Fruit fly (Drosophila melanogaster): ENCODE data around the gene CG14739.

The CG14739 gene

DNA sequence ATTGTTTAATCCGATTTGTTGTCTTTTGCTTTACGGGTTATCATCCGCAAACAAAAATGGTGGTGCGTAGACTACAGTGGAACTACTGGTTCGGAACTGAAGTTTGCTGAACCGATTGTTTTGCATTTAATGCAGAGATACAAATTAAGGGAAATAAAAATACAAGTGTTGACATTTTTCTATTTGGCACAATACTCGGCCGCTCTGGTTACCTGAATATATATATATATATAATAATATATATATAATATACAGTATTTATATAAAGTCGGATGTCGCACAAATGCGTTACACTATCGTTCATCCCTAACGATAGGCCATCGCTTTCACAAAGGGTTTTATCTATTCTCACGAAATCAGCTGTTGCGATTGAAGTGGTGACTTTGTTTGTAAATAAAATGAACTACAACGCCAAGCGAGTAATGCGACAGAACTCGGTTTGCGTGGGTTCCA is 32.2 kb downstream of the CG14739 start, which contains the start of the genes DCAF12 and Spt3:
Gene DCAF12 (minus strand): TSS at position 204 of the 453 bp plus-strand sequence.
Gene Spt3 (plus strand): TSS at position 329 of the 453 bp plus-strand sequence.
- no peak for TF ChIP-seq pan (optimal IDR thresholded peaks at IDR 0.05)
- no peak for TF ChIP-seq pan (GFP tag; optimal IDR thresholded peaks at IDR 0.05 in 1 of 2, IDR thresholded peaks at IDR 0.05 in 1 of 2)
- TF ChIP-seq CG11093 (GFP tag; IDR thresholded peaks at IDR 0.05), result no peak; the same call in 2 of the 3 replicates
- peak; percentile 60 for TF ChIP-seq CG12659 (GFP tag; optimal IDR thresholded peaks at IDR 0.05)
- 0 out of 3 replicates have a peak, but pooled peaks have one; percentile 30 for TF ChIP-seq CG11456 (GFP tag; IDR thresholded peaks at IDR 0.05)
- peak; percentile 81 for TF ChIP-seq nmo (GFP tag; optimal IDR thresholded peaks at IDR 0.05)
- TF ChIP-seq Dek (tag; optimal IDR thresholded peaks at IDR 0.05), result peak; percentile 55
- TF ChIP-seq CG17361 (GFP tag; IDR thresholded peaks at IDR 0.05), result no peak; the same call in 1 of the 3 replicates
- TF ChIP-seq gem (tag; optimal IDR thresholded peaks at IDR 0.05), result peak; percentile 81
- TF ChIP-seq CG18619 (GFP tag; optimal IDR thresholded peaks at IDR 0.05), result no peak
- TF ChIP-seq crc (GFP tag; optimal IDR thresholded peaks at IDR 0.05), result no peak
- peak; percentile 29 for TF ChIP-seq CG18764 (GFP tag; optimal IDR thresholded peaks at IDR 0.05)
- TF ChIP-seq jumu (GFP tag; optimal IDR thresholded peaks at IDR 0.05), result no peak
- no peak for TF ChIP-seq ash1 (GFP tag; optimal IDR thresholded peaks at IDR 0.05)
- TF ChIP-seq Mrtf (GFP tag; IDR thresholded peaks at IDR 0.05), result 0 out of 3 replicates have a peak, but pooled peaks have one; percentile 26
- no peak for TF ChIP-seq CG3163 (GFP tag; optimal IDR thresholded peaks at IDR 0.05)
- no peak for TF ChIP-seq CG8944 (GFP tag; optimal IDR thresholded peaks at IDR 0.05)
- TF ChIP-seq CG7745 (tag; optimal IDR thresholded peaks at IDR 0.05), result no peak
- TF ChIP-seq CG17359 (tag; optimal IDR thresholded peaks at IDR 0.05), result no peak
- TF ChIP-seq GATAe (GFP tag; conservative IDR thresholded peaks at IDR 0.05), result no peak
- TF ChIP-seq CG9215 (GFP tag; IDR thresholded peaks at IDR 0.05), result peak; percentile 69
- TF ChIP-seq shn (GFP tag; optimal IDR thresholded peaks at IDR 0.05), result no peak
- no peak for TF ChIP-seq chm (GFP tag; IDR thresholded peaks at IDR 0.05)
- TF ChIP-seq repo (GFP tag; optimal IDR thresholded peaks at IDR 0.05), result no peak
- TF ChIP-seq CG6765 (GFP tag; optimal IDR thresholded peaks at IDR 0.05), result no peak
- TF ChIP-seq NfI (GFP tag; optimal IDR thresholded peaks at IDR 0.05), result peak; percentile 63
- peak; percentile 25 for TF ChIP-seq Six4 (GFP tag; optimal IDR thresholded peaks at IDR 0.05)
- TF ChIP-seq CG4617 (GFP tag; optimal IDR thresholded peaks at IDR 0.05; ENCODE audit: borderline replicate concordance), result peak; percentile 44
- no peak for TF ChIP-seq wek (GFP tag; optimal IDR thresholded peaks at IDR 0.05)
- no peak for TF ChIP-seq sc (optimal IDR thresholded peaks at IDR 0.05)
- TF ChIP-seq sc (GFP tag; optimal IDR thresholded peaks at IDR 0.05), result peak; percentile 29
- TF ChIP-seq CG8478 (optimal IDR thresholded peaks at IDR 0.05), result no peak
- no peak for TF ChIP-seq pfk (GFP tag; optimal IDR thresholded peaks at IDR 0.05)
- peak; percentile 69 for TF ChIP-seq CG30020 (tag; optimal IDR thresholded peaks at IDR 0.05)
- TF ChIP-seq Bteb2 (GFP tag; optimal IDR thresholded peaks at IDR 0.05), result no peak
- no peak for TF ChIP-seq Ada2b (GFP tag; IDR thresholded peaks at IDR 0.05)
- TF ChIP-seq H2.0 (GFP tag; IDR thresholded peaks at IDR 0.05), result 0 out of 2 replicates have a peak, but pooled peaks have one; percentile 23
- TF ChIP-seq Rfx (GFP tag; IDR thresholded peaks at IDR 0.05), result peak; percentile 77
- TF ChIP-seq C15 (GFP tag; IDR thresholded peaks at IDR 0.05), result no peak
- no peak; the same call in 1 of the 2 replicates for TF ChIP-seq ranshi (GFP tag; IDR thresholded peaks at IDR 0.05)
- peak; percentile 1 for TF ChIP-seq psq (GFP tag; optimal IDR thresholded peaks at IDR 0.05)
- TF ChIP-seq org-1 (GFP tag; optimal IDR thresholded peaks at IDR 0.05), result no peak
- no peak for TF ChIP-seq CG4328 (GFP tag; optimal IDR thresholded peaks at IDR 0.05)
- no peak for TF ChIP-seq emc (GFP tag; optimal IDR thresholded peaks at IDR 0.05)
- no peak for TF ChIP-seq Antp (GFP tag; optimal IDR thresholded peaks at IDR 0.05)
- no peak for TF ChIP-seq CG6654 (GFP tag; optimal IDR thresholded peaks at IDR 0.05)
- no peak for TF ChIP-seq Hand (GFP tag; optimal IDR thresholded peaks at IDR 0.05)
- TF ChIP-seq Trl (optimal IDR thresholded peaks at IDR 0.05), result no peak
- no peak for TF ChIP-seq Trl (GFP tag; optimal IDR thresholded peaks at IDR 0.05)
- peak; percentile 90 for TF ChIP-seq Opbp (GFP tag; IDR thresholded peaks at IDR 0.05; ENCODE audit: partially characterized antibody)
- TF ChIP-seq MBD-R2 (GFP tag; IDR thresholded peaks at IDR 0.05), result peak; percentile 92
- TF ChIP-seq nom (GFP tag; optimal IDR thresholded peaks at IDR 0.05), result no peak
